Fruit fly (Drosophila melanogaster) whole organism, embryonic: ENCODE data around the gene cnc.

Experiments
- Atf3 ChIP-seq: fragments of 200-800 bp; sonication (Bioruptor generic); optimal IDR thresholded peaks from 3 replicates; lab custom pipeline; 2016; ENCODE audit warnings: missing biosample characterization, missing genetic modification characterization
- CG10321 ChIP-seq: fragments of 200-800 bp; sonication (Bioruptor generic); IDR thresholded peaks from 2 replicates; pipeline ENCODE4 v1.3.6; 2022; ENCODE audit warnings: missing biosample characterization, missing genetic modification characterization
- CG10366 ChIP-seq: fragments of 200-800 bp; sonication (Bioruptor generic); IDR thresholded peaks from 2 replicates; pipeline ENCODE4 v1.3.6; 2022; ENCODE audit warnings: missing biosample characterization, missing genetic modification characterization
- CG10565 ChIP-seq: fragments of 200-800 bp; sonication (Bioruptor generic); optimal IDR thresholded peaks from 3 replicates; lab custom pipeline; 2016; ENCODE audit warnings: missing biosample characterization, mild to moderate bottlenecking, missing genetic modification characterization
- CG11504 ChIP-seq: fragments of 200-800 bp; sonication (Bioruptor generic); optimal IDR thresholded peaks from 3 replicates; lab custom pipeline; 2019; ENCODE audit warnings: missing biosample characterization, mild to moderate bottlenecking, missing genetic modification characterization, moderate library complexity
- CG12071 ChIP-seq: fragments of 200-800 bp; sonication (Bioruptor generic); optimal IDR thresholded peaks from 3 replicates; lab custom pipeline; 2018; ENCODE audit warnings: missing biosample characterization, mild to moderate bottlenecking, missing genetic modification characterization
- CG13296 ChIP-seq: fragments of 200-800 bp; sonication (Bioruptor generic); optimal IDR thresholded peaks from 3 replicates; lab custom pipeline; 2018; ENCODE audit warnings: missing biosample characterization, mild to moderate bottlenecking, missing genetic modification characterization
- CG13894 ChIP-seq: fragments of 200-800 bp; sonication (Bioruptor generic); optimal IDR thresholded peaks from 3 replicates; lab custom pipeline; 2018; ENCODE audit warnings: missing biosample characterization, mild to moderate bottlenecking, missing genetic modification characterization, moderate library complexity
- CG14014 ChIP-seq: fragments of 200-800 bp; sonication (Bioruptor generic); IDR thresholded peaks from 2 replicates; pipeline ENCODE4 v1.3.6; 2022; ENCODE audit warnings: missing biosample characterization, missing genetic modification characterization
- CG15269 ChIP-seq: fragments of 200-800 bp; sonication (Bioruptor generic); optimal IDR thresholded peaks from 2 replicates; lab custom pipeline; 2018; ENCODE audit warnings: missing biosample characterization, mild to moderate bottlenecking, missing genetic modification characterization, moderate library complexity
- CG15514 ChIP-seq: fragments of 200-800 bp; sonication (Bioruptor generic); optimal IDR thresholded peaks from 3 replicates; lab custom pipeline; 2017; ENCODE audit warnings: missing biosample characterization, missing genetic modification characterization, mild to moderate bottlenecking, moderate library complexity, missing genetic modification reagents
- CG15601 ChIP-seq: fragments of 200-800 bp; sonication (Bioruptor generic); optimal IDR thresholded peaks from 3 replicates; lab custom pipeline; 2019; ENCODE audit warnings: missing biosample characterization, mild to moderate bottlenecking, missing genetic modification characterization, moderate library complexity
- CG18262 ChIP-seq: fragments of 200-800 bp; optimal IDR thresholded peaks from 3 replicates; lab custom pipeline; 2019; ENCODE audit warnings: missing biosample characterization, mild to moderate bottlenecking, missing genetic modification characterization, moderate library complexity
- CG2712 ChIP-seq: fragments of 200-800 bp; optimal IDR thresholded peaks from 3 replicates; lab custom pipeline; 2019; ENCODE audit warnings: missing biosample characterization, mild to moderate bottlenecking, missing genetic modification characterization, moderate library complexity
- CG32532 ChIP-seq: fragments of 200-800 bp; sonication (Bioruptor generic); IDR thresholded peaks from 2 replicates; pipeline ENCODE4 v1.3.6; 2022; ENCODE audit warnings: missing biosample characterization, missing genetic modification characterization
- CG3838 ChIP-seq: fragments of 200-800 bp; sonication (Bioruptor generic); optimal IDR thresholded peaks from 3 replicates; lab custom pipeline; 2016; ENCODE audit warnings: missing biosample characterization, missing genetic modification characterization
- CG4424 ChIP-seq: fragments of 200-800 bp; sonication (Bioruptor generic); optimal IDR thresholded peaks from 3 replicates; lab custom pipeline; 2016; ENCODE audit warnings: missing biosample characterization, missing genetic modification characterization
- CG7928 ChIP-seq: fragments of 200-800 bp; sonication (Bioruptor generic); optimal IDR thresholded peaks from 2 replicates; lab custom pipeline; 2017; ENCODE audit warnings: missing biosample characterization, mild to moderate bottlenecking, missing genetic modification characterization
- CG7987 ChIP-seq: fragments of 200-800 bp; sonication (Bioruptor generic); optimal IDR thresholded peaks from 2 replicates; lab custom pipeline; 2018; ENCODE audit warnings: missing biosample characterization, mild to moderate bottlenecking, missing genetic modification characterization, moderate library complexity
- CG8478 ChIP-seq: fragments of >200 bp; optimal IDR thresholded peaks from 2 replicates; lab custom pipeline; 2018
- CG9932 ChIP-seq: fragments of 200-800 bp; sonication (Bioruptor generic); IDR thresholded peaks from 2 replicates; pipeline ENCODE4 v1.3.6; 2022; ENCODE audit warnings: missing biosample characterization, missing genetic modification characterization
- Chrac-16 ChIP-seq: fragments of 200-800 bp; sonication (Bioruptor generic); optimal IDR thresholded peaks from 3 replicates; lab custom pipeline; 2016; ENCODE audit warnings: missing biosample characterization, missing genetic modification characterization
- Drgx ChIP-seq: fragments of 200-800 bp; sonication (Bioruptor generic); IDR thresholded peaks from 2 replicates; pipeline ENCODE4 v1.3.6; 2022; ENCODE audit warnings: missing biosample characterization, missing genetic modification characterization
- Fer1 ChIP-seq: fragments of 200-800 bp; sonication (Bioruptor generic); optimal IDR thresholded peaks from 2 replicates; lab custom pipeline; 2017; ENCODE audit warnings: missing biosample characterization, mild to moderate bottlenecking, missing genetic modification characterization
- Hey ChIP-seq: fragments of 200-800 bp; sonication (Bioruptor generic); optimal IDR thresholded peaks from 3 replicates; lab custom pipeline; 2018; ENCODE audit warnings: missing biosample characterization, mild to moderate bottlenecking, missing genetic modification characterization
- Jarid2 ChIP-seq: fragments of 200-800 bp; sonication (Bioruptor generic); optimal IDR thresholded peaks from 3 replicates; lab custom pipeline; 2017; ENCODE audit warnings: mild to moderate bottlenecking, missing biosample characterization, missing genetic modification reagents, missing genetic modification characterization
- Nf-YB ChIP-seq: fragments of 200-800 bp; sonication (Bioruptor generic); optimal IDR thresholded peaks from 3 replicates; lab custom pipeline; 2019; ENCODE audit warnings: missing biosample characterization, mild to moderate bottlenecking, missing genetic modification characterization, moderate library complexity
- Poxn ChIP-seq: fragments of 200-800 bp; sonication (Bioruptor generic); IDR thresholded peaks from 2 replicates; pipeline ENCODE4 v1.3.6; 2022; ENCODE audit warnings: missing biosample characterization, missing genetic modification characterization
- Ptx1 ChIP-seq: fragments of 200-800 bp; sonication (Bioruptor generic); IDR thresholded peaks from 2 replicates; pipeline ENCODE4 v1.3.6; 2022; ENCODE audit warnings: missing biosample characterization, missing genetic modification characterization
- Sry-δ ChIP-seq: fragments of 200-800 bp; sonication (Bioruptor generic); optimal IDR thresholded peaks from 2 replicates; lab custom pipeline; 2016; ENCODE audit warnings: missing biosample characterization, missing genetic modification characterization
- Trl ChIP-seq, 3 experiments: fragments of >200 bp in 2 of 3; fragments of 200-800 bp in 1 of 3; sonication (Bioruptor generic) in 1 of 3; optimal IDR thresholded peaks; 2 replicates in 1 of 3; 3 replicates in 2 of 3; lab custom pipeline; 2016 to 2017; ENCODE audit warnings: missing biosample characterization in 1 of 3, missing genetic modification characterization in 1 of 3
- Xbp1 ChIP-seq: fragments of 200-800 bp; sonication (Bioruptor generic); optimal IDR thresholded peaks from 3 replicates; lab custom pipeline; 2016; ENCODE audit warnings: missing biosample characterization, mild to moderate bottlenecking, missing genetic modification characterization
- YL-1 ChIP-seq: fragments of 200-800 bp; sonication (Bioruptor generic); optimal IDR thresholded peaks from 3 replicates; lab custom pipeline; 2017; ENCODE audit warnings: missing biosample characterization, mild to moderate bottlenecking, missing genetic modification characterization
- abd-A ChIP-seq: fragments of 200-800 bp; sonication (Bioruptor generic); optimal IDR thresholded peaks from 3 replicates; lab custom pipeline; 2019; ENCODE audit warnings: missing biosample characterization, mild to moderate bottlenecking, missing genetic modification characterization, moderate library complexity
- amos ChIP-seq: fragments of 200-800 bp; sonication (Bioruptor generic); IDR thresholded peaks from 2 replicates; pipeline ENCODE4 v1.3.6; 2022; ENCODE audit warnings: missing biosample characterization, missing genetic modification characterization; ENCODE audit not compliant: partially characterized antibody
- cato ChIP-seq: fragments of 200-800 bp; sonication (Bioruptor generic); optimal IDR thresholded peaks from 2 replicates; lab custom pipeline; 2016; ENCODE audit warnings: missing biosample characterization, missing genetic modification characterization, borderline replicate concordance
- cg ChIP-seq: fragments of 200-800 bp; sonication (Bioruptor generic); optimal IDR thresholded peaks from 3 replicates; lab custom pipeline; 2019; ENCODE audit warnings: missing biosample characterization, mild to moderate bottlenecking, missing genetic modification characterization, moderate library complexity
- chinmo ChIP-seq: fragments of 200-800 bp; sonication (Bioruptor generic); IDR thresholded peaks from 4 replicates; pipeline ENCODE4 v1.3.6; 2022; ENCODE audit warnings: missing biosample characterization, missing genetic modification characterization; ENCODE audit not compliant: partially characterized antibody
- dimm ChIP-seq: fragments of 200-800 bp; sonication (Bioruptor generic); IDR thresholded peaks from 2 replicates; pipeline ENCODE4 v1.3.6; 2022; ENCODE audit warnings: missing biosample characterization, missing genetic modification characterization
- disco-r ChIP-seq: fragments of 200-800 bp; sonication (Bioruptor generic); optimal IDR thresholded peaks from 2 replicates; lab custom pipeline; 2016; ENCODE audit warnings: missing biosample characterization, missing genetic modification characterization
- jigr1 ChIP-seq: fragments of 200-800 bp; sonication (Bioruptor generic); IDR thresholded peaks from 3 replicates; pipeline ENCODE4 v1.3.6; 2022; ENCODE audit warnings: missing biosample characterization, missing genetic modification characterization
- jing ChIP-seq: fragments of 200-800 bp; sonication (Bioruptor generic); optimal IDR thresholded peaks from 2 replicates; lab custom pipeline; 2018; ENCODE audit warnings: missing biosample characterization, mild to moderate bottlenecking, missing genetic modification characterization
- otp ChIP-seq: fragments of 200-800 bp; sonication (Bioruptor generic); IDR thresholded peaks from 3 replicates; pipeline ENCODE4, ENCODE4 v1.3.6; 2022; ENCODE audit warnings: missing biosample characterization, missing genetic modification characterization
- pita ChIP-seq: fragments of 200-800 bp; sonication (Bioruptor generic); optimal IDR thresholded peaks from 2 replicates; lab custom pipeline; 2017; ENCODE audit warnings: missing biosample characterization, mild to moderate bottlenecking, missing genetic modification characterization
- sisA ChIP-seq: fragments of 200-800 bp; sonication (Bioruptor generic); IDR thresholded peaks from 2 replicates; pipeline ENCODE4 v1.3.6; 2022; ENCODE audit warnings: missing biosample characterization, missing genetic modification characterization
- so ChIP-seq: fragments of 200-800 bp; sonication (Bioruptor generic); IDR thresholded peaks from 3 replicates; pipeline ENCODE4 v1.3.6; 2022; ENCODE audit warnings: missing biosample characterization, missing genetic modification characterization
- stwl ChIP-seq: fragments of 200-800 bp; sonication (Bioruptor generic); optimal IDR thresholded peaks from 3 replicates; lab custom pipeline; 2018; ENCODE audit warnings: missing biosample characterization, mild to moderate bottlenecking, missing genetic modification characterization, moderate library complexity
- tin ChIP-seq: fragments of 200-800 bp; sonication (Bioruptor generic); optimal IDR thresholded peaks from 3 replicates; lab custom pipeline; 2016; ENCODE audit warnings: missing biosample characterization, missing genetic modification characterization
- ttk ChIP-seq: fragments of 200-800 bp; sonication (Bioruptor generic); IDR thresholded peaks from 2 replicates; pipeline ENCODE4 v2.1.2; 2022; ENCODE audit warnings: missing biosample characterization, missing genetic modification characterization
- wek ChIP-seq: fragments of 200-800 bp; sonication (Bioruptor generic); optimal IDR thresholded peaks from 3 replicates; lab custom pipeline; 2018; ENCODE audit warnings: missing biosample characterization, mild to moderate bottlenecking, missing genetic modification characterization, moderate library complexity
- wor ChIP-seq: fragments of 200-800 bp; sonication (Bioruptor generic); IDR thresholded peaks from 2 replicates; pipeline ENCODE4 v1.3.6; 2022; ENCODE audit warnings: missing biosample characterization, missing genetic modification characterization

The cnc gene

DNA sequence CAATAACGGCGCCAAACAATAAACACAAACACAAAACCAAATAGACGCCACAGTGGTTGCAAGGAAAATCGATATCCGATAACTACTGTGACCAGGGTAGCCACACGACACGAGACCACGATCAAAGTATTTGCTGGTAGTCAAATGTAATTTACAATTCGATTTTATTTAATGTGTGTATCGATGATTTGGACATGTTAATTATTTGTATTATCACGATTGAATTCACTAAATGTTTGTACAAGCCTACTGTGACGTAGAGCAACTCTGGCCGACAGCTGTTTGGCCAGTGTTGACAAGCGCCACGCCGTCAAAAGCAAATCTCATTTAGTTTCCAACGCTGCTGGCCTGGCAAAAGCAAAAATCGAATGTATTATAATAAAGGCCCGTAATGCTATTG is 24.7 kb upstream of the cnc start, which contains the start of the genes Rad60 and EloA (continued):
- TF ChIP-seq Trl (optimal IDR thresholded peaks at IDR 0.05; lab: Kevin White, UChicago) (no peak), Trl (GFP tag; optimal IDR thresholded peaks at IDR 0.05; lab: Kevin White, UChicago) (peak; percentile 90), wor (no peak), CG4424 (GFP tag; lab: Kevin White, UChicago) (peak; percentile 73), ttk (GFP tag; lab: Robert Waterston, UW) (no peak), sisA (GFP tag; lab: Robert Waterston, UW) (peak; percentile 64), Fer1 (GFP tag; lab: Kevin White, UChicago) (peak; percentile 74), Poxn (0 out of 2 replicates have a peak, but pooled peaks have one; percentile 38), CG10366 (peak; percentile 74), chinmo (GFP tag; lab: Robert Waterston, UW) (no peak), CG15601 (tag; lab: Kevin White, UChicago) (peak; percentile 58), Sry-δ (GFP tag; lab: Kevin White, UChicago) (peak; percentile 84), CG2712 (peak; percentile 79), so (peak; percentile 58; the same call in 1 of the 3 replicates), tin (GFP tag; lab: Kevin White, UChicago) (peak; percentile 79), amos (peak; percentile 61), Jarid2 (GFP tag; lab: Kevin White, UChicago) (peak; percentile 53), CG9932 (GFP tag; lab: Robert Waterston, UW) (peak; percentile 77), Ptx1 (peak; percentile 71), Atf3 (GFP tag; lab: Kevin White, UChicago) (peak; percentile 82), CG11504 (no peak), CG3838 (GFP tag; lab: Kevin White, UChicago) (no peak), CG8478 (lab: Kevin White, UChicago) (no peak), jing (peak; percentile 19), Chrac-16 (GFP tag; lab: Kevin White, UChicago) (peak; percentile 85), otp (GFP tag; lab: Robert Waterston, UW) (peak; percentile 74), CG13296 (GFP tag; lab: Kevin White, UChicago) (peak; percentile 58), stwl (peak; percentile 99), cg (peak; percentile 42), CG13894 (peak; percentile 70), Drgx (peak; percentile 60), CG10565 (no peak), Nf-YB (GFP tag; lab: Kevin White, UChicago) (peak; percentile 38), pita (no peak), CG10321 (GFP tag; lab: Robert Waterston, UW) (no peak), jigr1 (no peak), CG18262 (tag; lab: Kevin White, UChicago) (peak; percentile 57), Xbp1 (GFP tag; lab: Kevin White, UChicago) (peak; percentile 79), CG15269 (peak; percentile 68), abd-A (tag; lab: Kevin White, UChicago) (no peak), CG12071 (peak; percentile 57), dimm (GFP tag; lab: Robert Waterston, UW) (no peak), CG32532 (GFP tag; lab: Robert Waterston, UW) (peak; percentile 77), CG7928 (peak; percentile 16), CG15514 (GFP tag; lab: Kevin White, UChicago) (peak; percentile 80), CG14014 (GFP tag; lab: Robert Waterston, UW) (peak; percentile 46), disco-r (GFP tag; lab: Kevin White, UChicago) (peak; percentile 63), wek (GFP tag; lab: Kevin White, UChicago) (peak; percentile 65), CG7987 (GFP tag; lab: Kevin White, UChicago) (peak; percentile 16), cato (GFP tag; lab: Kevin White, UChicago) (peak; percentile 65), Hey (tag; lab: Kevin White, UChicago) (no peak), YL-1 (peak; percentile 80)
